Worm (Caenorhabditis elegans): ENCODE data around the gene pkc-3.

DNA sequence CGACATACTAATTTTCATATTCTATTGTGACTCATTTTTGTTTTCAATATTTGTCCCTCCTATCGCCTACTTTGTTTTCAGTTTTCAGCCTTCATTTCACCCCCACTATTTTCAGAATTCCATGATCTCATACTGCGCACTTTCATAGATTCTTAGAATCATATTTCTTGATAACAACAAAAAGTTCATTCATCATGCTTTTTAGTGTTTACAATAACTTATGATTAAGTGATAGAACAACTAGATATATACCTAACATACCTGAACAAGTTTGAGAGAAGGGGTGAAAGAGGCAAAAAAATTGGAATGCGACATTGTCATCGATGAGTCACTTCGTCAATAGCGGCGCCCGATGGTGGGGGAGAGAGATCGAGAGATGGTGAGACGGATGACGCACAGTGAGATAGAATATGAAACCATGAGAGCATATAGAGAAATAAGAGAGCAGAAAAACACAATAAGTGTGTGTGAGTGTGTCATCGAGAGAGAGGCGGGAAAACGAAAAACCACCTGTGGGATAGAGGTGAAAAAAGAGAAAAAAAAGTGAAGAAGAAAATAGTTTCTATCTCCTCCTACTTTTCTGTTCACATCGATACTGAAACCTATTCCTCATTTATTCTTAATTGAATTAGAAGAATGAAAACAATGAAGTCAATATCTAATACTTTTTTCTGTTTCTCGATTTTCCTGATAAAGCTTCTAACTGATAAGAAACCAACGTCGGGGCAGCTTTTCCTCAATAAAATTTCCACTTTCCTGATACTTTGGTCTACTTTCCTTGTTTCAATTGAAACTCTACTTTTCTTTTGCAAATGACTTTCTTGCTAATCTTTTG lies 43.0 kb upstream of the pkc-3 start:
- TF ChIP-seq blmp-1 (tag; optimal IDR thresholded peaks at IDR 0.05), result no peak
- peak; percentile 59 for TF ChIP-seq unc-62 (GFP tag; optimal IDR thresholded peaks at IDR 0.05)
- TF ChIP-seq nhr-76 (tag; optimal IDR thresholded peaks at IDR 0.05), result no peak
- TF ChIP-seq mab-5 (tag; optimal IDR thresholded peaks at IDR 0.05), result no peak
- no peak for TF ChIP-seq snpc-4 (tag; optimal IDR thresholded peaks at IDR 0.05)
- no peak for TF ChIP-seq nhr-12 (tag; optimal IDR thresholded peaks at IDR 0.05)
- no peak for TF ChIP-seq ztf-11 (tag; optimal IDR thresholded peaks at IDR 0.05)
- TF ChIP-seq zip-8 (tag; optimal IDR thresholded peaks at IDR 0.05), result no peak
- peak; percentile 67 for TF ChIP-seq pha-4 (tag; optimal IDR thresholded peaks at IDR 0.05)
- TF ChIP-seq lsy-2 (tag; optimal IDR thresholded peaks at IDR 0.05), result no peak
- no peak for TF ChIP-seq elt-3 (tag; optimal IDR thresholded peaks at IDR 0.05)
